Fruit fly (Drosophila melanogaster): ENCODE measurements around the gene Adk2.
A peak's percentile ranks its signal among the peaks of the same experiment; 100 is the strongest.

Gene Adk2

dm6 chr3L:13030055-13030634, 7.7 kb upstream of the Adk2 start (continued):
- TF ChIP-seq row (GFP tag; IDR thresholded peaks at IDR 0.05): peak; percentile 63
- TF ChIP-seq CG7963 (GFP tag; IDR thresholded peaks at IDR 0.05; ENCODE audit: partially characterized antibody): no peak
- TF ChIP-seq bsh (GFP tag; optimal IDR thresholded peaks at IDR 0.05): peak in 1 of 2 experiments; percentile 43
- peak; percentile 42 for TF ChIP-seq kay (GFP tag; optimal IDR thresholded peaks at IDR 0.05)
- TF ChIP-seq Antp (GFP tag; optimal IDR thresholded peaks at IDR 0.05): no peak
- TF ChIP-seq CG7556 (GFP tag; optimal IDR thresholded peaks at IDR 0.05): peak; percentile 16
- no peak for TF ChIP-seq TFAM (GFP tag; optimal IDR thresholded peaks at IDR 0.05)
- peak; percentile 27 for TF ChIP-seq HHEX (GFP tag; optimal IDR thresholded peaks at IDR 0.05)
- peak; percentile 22 for TF ChIP-seq CG8924 (tag; optimal IDR thresholded peaks at IDR 0.05)
- TF ChIP-seq so (GFP tag; IDR thresholded peaks at IDR 0.05): 0 out of 3 replicates have a peak, but pooled peaks have one; percentile 17
- TF ChIP-seq Asciz (GFP tag; optimal IDR thresholded peaks at IDR 0.05): no peak
- TF ChIP-seq ems (GFP tag; optimal IDR thresholded peaks at IDR 0.05): no peak
- TF ChIP-seq hkb (optimal IDR thresholded peaks at IDR 0.05): no peak
- TF ChIP-seq hkb (GFP tag; IDR thresholded peaks at IDR 0.05): 0 out of 2 replicates have a peak, but pooled peaks have one; percentile 7
- no peak for TF ChIP-seq psq (GFP tag; optimal IDR thresholded peaks at IDR 0.05)
- TF ChIP-seq dpn (GFP tag; optimal IDR thresholded peaks at IDR 0.05): peak in 1 of 2 experiments; percentile 2
- peak; percentile 37 for TF ChIP-seq Abd-B (GFP tag; optimal IDR thresholded peaks at IDR 0.05)
- TF ChIP-seq MBD-R2 (GFP tag; IDR thresholded peaks at IDR 0.05): no peak
- no peak for TF ChIP-seq Scr (GFP tag; IDR thresholded peaks at IDR 0.05; ENCODE audit: partially characterized antibody)
- TF ChIP-seq CG10543 (GFP tag; optimal IDR thresholded peaks at IDR 0.05): no peak
- peak; percentile 48 for TF ChIP-seq CG15269 (tag; optimal IDR thresholded peaks at IDR 0.05)
- no peak for TF ChIP-seq peb (GFP tag; IDR thresholded peaks at IDR 0.05)
- TF ChIP-seq CG5245 (GFP tag; optimal IDR thresholded peaks at IDR 0.05): no peak
- no peak for TF ChIP-seq CG33213 (GFP tag; optimal IDR thresholded peaks at IDR 0.05)
- no peak for TF ChIP-seq CG15479 (GFP tag; optimal IDR thresholded peaks at IDR 0.05)
- peak in 1 of 2 experiments; percentile 16 for TF ChIP-seq Pdp1 (GFP tag; optimal IDR thresholded peaks at IDR 0.05)
- TF ChIP-seq ewg (GFP tag; optimal IDR thresholded peaks at IDR 0.05): no peak
- TF ChIP-seq CG7839 (tag; optimal IDR thresholded peaks at IDR 0.05): peak; percentile 49
- TF ChIP-seq chm (GFP tag; IDR thresholded peaks at IDR 0.05): no peak
- TF ChIP-seq sima (GFP tag; optimal IDR thresholded peaks at IDR 0.05): no peak
- no peak for TF ChIP-seq ssp (GFP tag; IDR thresholded peaks at IDR 0.05)
- no peak for TF ChIP-seq CG13894 (tag; optimal IDR thresholded peaks at IDR 0.05)
- no peak for TF ChIP-seq PHDP (tag; optimal IDR thresholded peaks at IDR 0.05)
- peak; percentile 10 for TF ChIP-seq pum (GFP tag; optimal IDR thresholded peaks at IDR 0.05)
- TF ChIP-seq Ets65A (GFP tag): peak; percentile 79
- TF ChIP-seq dmrt99B (tag; optimal IDR thresholded peaks at IDR 0.05): peak; percentile 57
- TF ChIP-seq ara (GFP tag; IDR thresholded peaks at IDR 0.05): no peak
- TF ChIP-seq CG31441 (GFP tag; IDR thresholded peaks at IDR 0.05): peak; percentile 48; the same call in 1 of the 2 replicates
- peak; percentile 6 for TF ChIP-seq fd96Cb (tag; optimal IDR thresholded peaks at IDR 0.05)
- TF ChIP-seq CG7357 (GFP tag; IDR thresholded peaks at IDR 0.05): no peak
- TF ChIP-seq CG12769 (tag; optimal IDR thresholded peaks at IDR 0.05): peak; percentile 20
- no peak for TF ChIP-seq nerfin-1 (tag; optimal IDR thresholded peaks at IDR 0.05)
- TF ChIP-seq Oli (tag; optimal IDR thresholded peaks at IDR 0.05): peak; percentile 47
- TF ChIP-seq org-1 (GFP tag; optimal IDR thresholded peaks at IDR 0.05): no peak
- TF ChIP-seq Gsc (GFP tag; IDR thresholded peaks at IDR 0.05): no peak
- peak; percentile 15 for TF ChIP-seq nmo (GFP tag; optimal IDR thresholded peaks at IDR 0.05)
- TF ChIP-seq ind (GFP tag; optimal IDR thresholded peaks at IDR 0.05): peak; percentile 0
- TF ChIP-seq CG17829 (tag; optimal IDR thresholded peaks at IDR 0.05): peak; percentile 19
- no peak for TF ChIP-seq Fer1 (GFP tag; optimal IDR thresholded peaks at IDR 0.05)
- TF ChIP-seq CG6254 (GFP tag; optimal IDR thresholded peaks at IDR 0.05): no peak
